Worm (Caenorhabditis elegans) whole organism, L4/young adult: ENCODE data around the gene ndx-9.

ENCODE experiments used
- W03F9.2 ChIP-seq: fragments of 150-350 bp; optimal IDR thresholded peaks from 2 replicates; lab custom pipeline; 2014; ENCODE audit warnings: missing biosample characterization, missing genetic modification characterization
- dao-5 ChIP-seq: sonication (generic microtip); optimal IDR thresholded peaks from 2 replicates; lab custom pipeline; 2016; ENCODE audit warnings: missing genotype, missing genetic modification characterization, moderate library complexity, missing compliant biosample characterization
- him-1 ChIP-seq: sonication (generic microtip); optimal IDR thresholded peaks from 2 replicates; lab custom pipeline; 2016; ENCODE audit warnings: missing genotype, missing genetic modification reagents, missing genetic modification characterization, missing compliant biosample characterization

DNA sequence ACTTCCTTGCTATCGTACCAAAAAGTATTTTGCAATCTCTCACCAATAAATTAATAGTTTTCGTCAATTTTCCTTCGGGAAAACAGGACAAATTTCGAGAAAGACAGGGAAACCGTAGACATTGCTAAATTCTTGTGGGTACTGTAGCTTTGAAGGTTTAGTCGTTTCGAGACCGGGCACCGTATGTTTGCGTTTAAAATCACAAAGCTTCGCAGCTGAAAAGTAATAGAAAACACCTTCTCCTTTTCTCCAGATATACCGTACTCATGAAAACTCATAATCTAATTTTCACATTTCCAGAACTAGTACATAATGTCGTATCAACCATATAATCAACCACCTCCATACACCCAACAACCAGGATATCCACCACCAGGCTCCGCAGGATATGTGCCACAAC, 2.8 kb downstream of the ndx-9 start, which contains the start of gene F13H10.6:
- TF ChIP-seq him-1 (tag; lab: Kevin White, UChicago) (no peak), dao-5 (tag; lab: Kevin White, UChicago) (no peak), W03F9.2 (no peak)
